Fruit fly (Drosophila melanogaster) S2 (cell line): ENCODE data around the gene Fit2.
A peak's percentile ranks its signal among the peaks of the same experiment; 100 is the strongest.

Experiments
- CG8478 ChIP-seq: fragments of >200 bp; optimal IDR thresholded peaks from 2 replicates; lab custom pipeline; 2018
- CTCF ChIP-seq, 2 experiments: fragments of >200 bp; optimal IDR thresholded peaks; 2 replicates each; lab custom pipeline; 2018

- peak in 1 of 2 experiments; percentile 27 for TF ChIP-seq CTCF (optimal IDR thresholded peaks at IDR 0.05; lab: Kevin White, UChicago)
- TF ChIP-seq CG8478 (lab: Kevin White, UChicago), result no peak
Measured at dm6 chr3L:17012017-17012719, 12.0 kb upstream of the Fit2 start, which contains the start of gene CG3764.
